Worm (Caenorhabditis elegans) whole organism, L3 larva: ENCODE data around the gene srr-7.

Experiments used
- R02D3.7 ChIP-seq: fragments of 150-350 bp; optimal IDR thresholded peaks from 2 replicates; lab custom pipeline; 2014; ENCODE audit warnings: missing biosample characterization, missing genetic modification characterization
- ZK546.5 ChIP-seq: sonication (generic microtip); optimal IDR thresholded peaks from 2 replicates; lab custom pipeline; 2017; ENCODE audit warnings: missing biosample characterization, missing genetic modification characterization
- aly-2 ChIP-seq: fragments of 150-350 bp; optimal IDR thresholded peaks from 2 replicates; lab custom pipeline; 2014; ENCODE audit warnings: missing biosample characterization, missing genetic modification characterization
- ama-1 ChIP-seq: fragments of 150-350 bp; optimal IDR thresholded peaks from 2 replicates; lab custom pipeline; 2018
- ceh-16 ChIP-seq: sonication (generic microtip); optimal IDR thresholded peaks from 2 replicates; lab custom pipeline; 2017; ENCODE audit warnings: missing biosample characterization, missing genetic modification characterization
- ceh-28 ChIP-seq: fragments of 150-350 bp; optimal IDR thresholded peaks from 2 replicates; lab custom pipeline; 2014; ENCODE audit warnings: missing biosample characterization, missing genetic modification reagents, missing genetic modification characterization
- ceh-82 ChIP-seq: fragments of 150-350 bp; optimal IDR thresholded peaks from 2 replicates; lab custom pipeline; 2014; ENCODE audit warnings: missing biosample characterization, missing genetic modification characterization
- egl-27 ChIP-seq: sonication (generic microtip); optimal IDR thresholded peaks from 4 replicates; lab custom pipeline; 2017; ENCODE audit warnings: missing biosample characterization, missing genetic modification reagents, missing genetic modification characterization
- egl-5 ChIP-seq: fragments of 150-350 bp; optimal IDR thresholded peaks from 2 replicates; lab custom pipeline; 2017; ENCODE audit warnings: missing biosample characterization, missing genetic modification reagents, missing genetic modification characterization, inconsistent platforms
- elt-2 ChIP-seq: sonication (generic microtip); optimal IDR thresholded peaks from 2 replicates; lab custom pipeline; 2016; ENCODE audit warnings: missing genetic modification reagents, mild to moderate bottlenecking, missing genetic modification characterization, missing compliant biosample characterization
- elt-3 ChIP-seq, 3 experiments: fragments of 150-350 bp in 1 of 3; sonication (generic microtip) in 2 of 3; optimal IDR thresholded peaks; 2 replicates in 2 of 3; 4 replicates in 1 of 3; lab custom pipeline; 2014 to 2017; ENCODE audit warnings: missing biosample characterization in 3 of 3, missing genetic modification characterization in 3 of 3
- eor-1 ChIP-seq, 2 experiments: fragments of 150-350 bp; optimal IDR thresholded peaks; 2 replicates each; lab custom pipeline; 2014 to 2018; ENCODE audit warnings: missing biosample characterization in 2 of 2, missing genetic modification characterization in 2 of 2
- fkh-10 ChIP-seq: sonication (generic microtip); optimal IDR thresholded peaks from 2 replicates; lab custom pipeline; 2017; ENCODE audit warnings: missing biosample characterization, missing genetic modification reagents, missing genetic modification characterization
- fkh-2 ChIP-seq: fragments of 150-350 bp; optimal IDR thresholded peaks from 2 replicates; lab custom pipeline; 2014; ENCODE audit warnings: missing biosample characterization, missing genetic modification reagents, missing genetic modification characterization
- fos-1 ChIP-seq: fragments of 150-350 bp; optimal IDR thresholded peaks from 2 replicates; lab custom pipeline; 2014; ENCODE audit warnings: missing biosample characterization, missing genetic modification characterization
- hmg-11 ChIP-seq: sonication (generic microtip); optimal IDR thresholded peaks from 2 replicates; lab custom pipeline; 2016; ENCODE audit warnings: missing genetic modification characterization, missing compliant biosample characterization
- jun-1 ChIP-seq: fragments of 150-350 bp; optimal IDR thresholded peaks from 2 replicates; lab custom pipeline; 2014; ENCODE audit warnings: missing biosample characterization, missing genetic modification reagents, missing genetic modification characterization
- lin-15B ChIP-seq: fragments of 150-350 bp; optimal IDR thresholded peaks from 2 replicates; lab custom pipeline; 2014; ENCODE audit warnings: missing biosample characterization, missing genetic modification characterization
- lin-39 ChIP-seq: fragments of 150-350 bp; optimal IDR thresholded peaks from 2 replicates; lab custom pipeline; 2018; ENCODE audit warnings: missing biosample characterization, missing genetic modification reagents, missing genetic modification characterization
- lsy-12 ChIP-seq: sonication (generic microtip); optimal IDR thresholded peaks from 2 replicates; lab custom pipeline; 2016; ENCODE audit warnings: mild to moderate bottlenecking, missing genetic modification characterization, missing compliant biosample characterization
- mdl-1 ChIP-seq: fragments of 150-350 bp; optimal IDR thresholded peaks from 2 replicates; lab custom pipeline; 2014; ENCODE audit warnings: missing biosample characterization, missing genetic modification characterization
- nfya-1 ChIP-seq: sonication (generic microtip); optimal IDR thresholded peaks from 2 replicates; lab custom pipeline; 2017; ENCODE audit warnings: missing genetic modification characterization, mild to moderate bottlenecking, missing compliant biosample characterization, antibody characterized with exemption, moderate library complexity; ENCODE audit not compliant: insufficient read depth
- nhr-11 ChIP-seq: fragments of 150-350 bp; optimal IDR thresholded peaks from 2 replicates; lab custom pipeline; 2014; ENCODE audit warnings: missing biosample characterization, missing genetic modification characterization
- nhr-12 ChIP-seq: fragments of 150-350 bp; optimal IDR thresholded peaks from 2 replicates; lab custom pipeline; 2014; ENCODE audit warnings: missing biosample characterization, missing genetic modification characterization
- nhr-23 ChIP-seq: fragments of 150-350 bp; optimal IDR thresholded peaks from 2 replicates; lab custom pipeline; 2014; ENCODE audit warnings: missing biosample characterization, missing genetic modification reagents, missing genetic modification characterization
- nhr-237 ChIP-seq: fragments of 150-350 bp; optimal IDR thresholded peaks from 2 replicates; lab custom pipeline; 2014; ENCODE audit warnings: missing biosample characterization, missing genetic modification characterization
- nhr-25 ChIP-seq: sonication (generic microtip); optimal IDR thresholded peaks from 2 replicates; lab custom pipeline; 2017; ENCODE audit warnings: missing biosample characterization, missing genetic modification characterization
- nhr-28 ChIP-seq: fragments of 150-350 bp; optimal IDR thresholded peaks from 2 replicates; lab custom pipeline; 2014; ENCODE audit warnings: missing biosample characterization, missing genetic modification characterization
- nhr-43 ChIP-seq: sonication (generic microtip); optimal IDR thresholded peaks from 2 replicates; lab custom pipeline; 2016; ENCODE audit warnings: mild to moderate bottlenecking, missing genetic modification characterization, missing compliant biosample characterization; ENCODE audit not compliant: poor library complexity, severe bottlenecking
- nhr-67 ChIP-seq: fragments of 150-350 bp; optimal IDR thresholded peaks from 2 replicates; lab custom pipeline; 2014; ENCODE audit warnings: missing biosample characterization, missing genetic modification characterization
- nhr-76 ChIP-seq: fragments of 150-350 bp; sonication (generic microtip); optimal IDR thresholded peaks from 5 replicates; lab custom pipeline; 2014; ENCODE audit warnings: missing biosample characterization, missing genetic modification characterization
- pha-4 ChIP-seq: fragments of 150-350 bp; optimal IDR thresholded peaks from 2 replicates; lab custom pipeline; 2014; ENCODE audit warnings: missing biosample characterization, missing genetic modification reagents, missing genetic modification characterization
- pqm-1 ChIP-seq: fragments of 150-350 bp; optimal IDR thresholded peaks from 2 replicates; lab custom pipeline; 2017; ENCODE audit warnings: missing biosample characterization, missing genetic modification characterization, inconsistent platforms
- sea-2 ChIP-seq: fragments of 150-350 bp; sonication (generic microtip); optimal IDR thresholded peaks from 4 replicates; lab custom pipeline; 2014; ENCODE audit warnings: missing biosample characterization, missing genetic modification reagents, missing genetic modification characterization
- skn-1 ChIP-seq: fragments of 150-350 bp; optimal IDR thresholded peaks from 2 replicates; lab custom pipeline; 2014; ENCODE audit warnings: missing biosample characterization, missing genetic modification characterization
- snpc-4 ChIP-seq: fragments of 150-350 bp; optimal IDR thresholded peaks from 2 replicates; lab custom pipeline; 2014; ENCODE audit warnings: missing biosample characterization, missing genetic modification characterization
- tbx-2 ChIP-seq: sonication (generic microtip); optimal IDR thresholded peaks from 2 replicates; lab custom pipeline; 2016; ENCODE audit warnings: mild to moderate bottlenecking, missing genetic modification characterization, missing compliant biosample characterization
- unc-39 ChIP-seq: sonication (generic microtip); optimal IDR thresholded peaks from 4 replicates; lab custom pipeline; 2017; ENCODE audit warnings: missing biosample characterization, missing genetic modification characterization
- unc-62 ChIP-seq: fragments of 150-350 bp; sonication (generic microtip); optimal IDR thresholded peaks from 4 replicates; lab custom pipeline; 2014; ENCODE audit warnings: missing biosample characterization, missing genetic modification reagents, missing genetic modification characterization
- zag-1 ChIP-seq: fragments of 150-350 bp; optimal IDR thresholded peaks from 2 replicates; lab custom pipeline; 2014; ENCODE audit warnings: missing biosample characterization, missing genetic modification characterization
- ztf-11 ChIP-seq: fragments of 150-350 bp; optimal IDR thresholded peaks from 2 replicates; lab custom pipeline; 2014; ENCODE audit warnings: missing biosample characterization, missing genetic modification characterization
- ztf-4 ChIP-seq: fragments of 150-350 bp; optimal IDR thresholded peaks from 2 replicates; lab custom pipeline; 2014; ENCODE audit warnings: missing biosample characterization, missing genetic modification characterization

srr-7 gene

DNA sequence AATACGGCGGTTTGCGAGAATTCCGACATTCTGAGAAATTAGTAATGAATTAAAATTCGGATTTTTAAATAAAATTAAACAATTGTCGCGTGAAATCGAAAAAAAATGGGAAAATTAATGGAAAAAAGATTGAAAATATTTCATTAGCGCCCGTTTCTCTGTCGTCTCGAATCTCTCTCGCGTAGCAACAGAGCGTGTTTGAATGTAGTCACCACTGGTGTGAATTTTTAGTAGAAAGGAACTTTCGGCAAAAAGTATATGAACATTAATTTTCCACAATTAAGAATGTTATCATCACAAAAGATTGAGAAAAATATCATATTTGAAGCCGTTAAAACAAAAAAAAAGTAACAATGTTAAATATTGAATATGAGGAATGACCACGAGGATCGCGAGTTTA is 8.7 kb downstream of the srr-7 start, which contains the start of gene aipl-1 (continued):
- TF ChIP-seq tbx-2 (no peak), eor-1 (tag; optimal IDR thresholded peaks at IDR 0.05; lab: Kevin White, UChicago) (no peak), ztf-4 (tag; lab: Kevin White, UChicago) (no peak), nhr-67 (tag; lab: Kevin White, UChicago) (no peak), fos-1 (no peak), sea-2 (no peak), ceh-28 (tag; lab: Kevin White, UChicago) (peak; percentile 42), mdl-1 (tag; lab: Kevin White, UChicago) (no peak), nhr-11 (no peak), egl-27 (tag; lab: Kevin White, UChicago) (no peak), nhr-28 (tag; lab: Kevin White, UChicago) (no peak)

DNA sequence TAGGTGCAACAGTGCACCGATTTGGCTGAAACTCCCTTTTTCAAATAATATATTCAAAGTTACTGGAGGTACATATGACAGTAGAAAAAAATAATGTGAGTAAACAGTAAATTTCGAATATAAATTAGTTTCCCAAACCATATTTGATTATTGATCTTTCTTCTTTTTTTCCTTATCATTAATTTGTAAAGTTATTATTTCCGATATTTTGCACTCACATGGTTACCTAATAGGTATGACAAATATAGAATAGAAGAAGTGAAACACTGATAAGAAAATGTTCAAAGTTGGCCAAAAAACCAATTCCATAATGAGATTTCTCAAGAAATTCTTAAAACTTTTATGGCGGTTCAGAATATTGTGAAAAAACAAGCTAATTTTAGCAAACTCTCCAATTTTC is 11.8 kb downstream of the srr-7 start:
- TF ChIP-seq nhr-25 (tag; lab: Kevin White, UChicago) (no peak), pha-4 (tag; lab: Kevin White, UChicago) (peak; percentile 60), pqm-1 (tag; lab: Kevin White, UChicago) (peak; percentile 53), elt-2 (tag; lab: Kevin White, UChicago) (peak; percentile 53)

DNA sequence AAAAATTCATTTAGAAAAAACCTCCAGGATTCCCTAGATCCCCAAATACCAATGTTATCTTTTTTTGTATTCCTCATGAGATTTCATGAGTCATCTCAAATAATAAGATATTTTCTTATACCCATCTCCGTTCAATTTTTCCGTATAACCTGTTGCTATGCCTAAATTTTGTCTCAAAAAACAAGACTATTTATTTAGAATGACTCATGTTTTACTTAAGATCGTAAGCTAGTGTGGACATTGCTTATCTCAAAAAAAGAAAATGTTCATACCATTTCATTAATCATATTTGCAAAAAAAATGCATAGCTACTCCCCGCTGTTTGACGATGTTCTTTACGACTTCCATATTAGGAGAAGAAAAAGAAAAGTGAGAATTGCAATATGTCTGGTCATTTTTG is 12.2 kb downstream of the srr-7 start, which contains the start of gene K08F9.3:
Gene K08F9.3 (plus strand): TSS at position 301 of the 400 bp plus-strand sequence.
- TF ChIP-seq fkh-10 (no peak), egl-5 (tag; lab: Kevin White, UChicago) (no peak), ceh-28 (tag; lab: Kevin White, UChicago) (no peak), nhr-43 (no peak), nhr-12 (tag; lab: Kevin White, UChicago) (no peak), skn-1 (no peak), unc-39 (tag; lab: Kevin White, UChicago) (no peak), lin-39 (tag; lab: Kevin White, UChicago) (no peak), fkh-2 (tag; lab: Kevin White, UChicago) (no peak), pqm-1 (tag; lab: Kevin White, UChicago) (no peak), nhr-237 (tag; lab: Kevin White, UChicago) (no peak), snpc-4 (tag; lab: Kevin White, UChicago) (no peak), pha-4 (tag; lab: Kevin White, UChicago) (no peak), ceh-82 (tag; lab: Kevin White, UChicago) (no peak), hmg-11 (no peak), unc-62 (GFP tag; lab: Kevin White, UChicago) (no peak), mdl-1 (tag; lab: Kevin White, UChicago) (no peak)

DNA sequence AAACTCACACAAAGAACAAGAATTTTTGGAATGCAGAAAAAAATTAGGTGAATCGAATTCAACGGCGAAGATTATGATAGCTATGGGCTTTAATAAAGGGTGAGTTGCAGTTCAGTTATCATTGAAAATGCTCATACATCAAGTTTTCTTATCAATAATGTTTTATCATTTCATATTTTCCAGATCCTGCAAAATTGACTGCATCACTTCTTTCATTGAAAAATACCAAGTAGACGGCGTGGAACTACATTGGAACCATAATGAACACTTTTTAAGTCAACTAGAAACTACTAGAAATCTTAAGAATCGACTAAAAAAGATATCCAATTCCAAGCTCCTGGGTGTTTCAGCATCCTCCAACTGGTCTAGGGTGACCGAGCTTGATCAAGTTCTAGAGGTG is 15.2 kb downstream of the srr-7 start, which contains the start of gene K08F9.1:
Gene K08F9.1 (minus strand): TSS at position 101 of the 400 bp plus-strand sequence.
- TF ChIP-seq nhr-12 (tag; lab: Kevin White, UChicago), result no peak
- TF ChIP-seq elt-3 (tag; optimal IDR thresholded peaks at IDR 0.05; lab: Kevin White, UChicago), result no peak
- TF ChIP-seq fkh-2 (tag; lab: Kevin White, UChicago), result no peak
- no peak for TF ChIP-seq nhr-76 (tag; lab: Kevin White, UChicago)
- TF ChIP-seq nhr-11, result no peak
- no peak for TF ChIP-seq snpc-4 (tag; lab: Kevin White, UChicago)
- no peak for TF ChIP-seq fkh-10
- no peak for TF ChIP-seq jun-1 (tag; lab: Kevin White, UChicago)

DNA sequence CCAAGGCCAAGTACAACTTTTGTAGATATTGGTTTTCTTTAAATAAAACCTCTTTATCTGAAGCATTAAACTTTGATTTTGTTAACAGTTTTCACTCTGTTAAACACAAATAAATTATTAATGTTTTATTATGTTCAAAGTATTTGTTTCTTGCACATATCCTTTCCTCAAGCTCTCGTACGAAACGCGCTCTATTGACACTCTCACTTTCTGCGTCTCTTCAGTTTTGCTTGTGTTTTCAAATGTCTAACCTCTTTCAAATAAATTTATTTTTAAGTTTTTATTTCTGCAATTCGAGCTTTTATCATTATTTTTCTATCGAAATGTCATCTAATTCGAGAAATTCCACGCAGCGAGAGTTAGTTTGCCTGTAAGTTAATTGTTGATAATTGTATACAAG is 15.7 kb downstream of the srr-7 start, which contains the start of gene K08F9.4:
Gene K08F9.4 (plus strand): TSS at position 222 of the 400 bp plus-strand sequence.
- peak; percentile 52 for TF ChIP-seq nhr-43
- no peak for TF ChIP-seq unc-62 (GFP tag; lab: Kevin White, UChicago)
- TF ChIP-seq nhr-25 (tag; lab: Kevin White, UChicago), result peak; percentile 49
- no peak for TF ChIP-seq egl-27 (tag; lab: Kevin White, UChicago)
- no peak for TF ChIP-seq ztf-11 (tag; lab: Kevin White, UChicago)
- TF ChIP-seq R02D3.7 (tag; lab: Kevin White, UChicago), result no peak
- no peak for TF ChIP-seq fkh-10
- TF ChIP-seq nhr-28 (tag; lab: Kevin White, UChicago), result no peak
- TF ChIP-seq nhr-237 (tag; lab: Kevin White, UChicago), result no peak
- TF ChIP-seq lsy-12 (tag; lab: Kevin White, UChicago), result no peak
- no peak for TF ChIP-seq ceh-82 (tag; lab: Kevin White, UChicago)
- TF ChIP-seq skn-1, result no peak
- TF ChIP-seq ZK546.5 (tag; lab: Kevin White, UChicago), result no peak
- peak; percentile 87 for TF ChIP-seq lin-15B
- TF ChIP-seq hmg-11, result peak; percentile 32
- no peak for TF ChIP-seq mdl-1 (tag; lab: Kevin White, UChicago)
- TF ChIP-seq fos-1, result no peak
- no peak for TF ChIP-seq ama-1 (lab: Kevin White, UChicago)
- no peak for TF ChIP-seq ceh-28 (tag; lab: Kevin White, UChicago)
- no peak for TF ChIP-seq nhr-11
- no peak for TF ChIP-seq tbx-2
- no peak for TF ChIP-seq zag-1 (tag; lab: Kevin White, UChicago)
- peak; percentile 7 for TF ChIP-seq elt-2 (tag; lab: Kevin White, UChicago)
- no peak for TF ChIP-seq nhr-12 (tag; lab: Kevin White, UChicago)
- no peak for TF ChIP-seq eor-1 (tag; optimal IDR thresholded peaks at IDR 0.05; lab: Kevin White, UChicago)
- TF ChIP-seq fkh-2 (tag; lab: Kevin White, UChicago), result no peak
- no peak for TF ChIP-seq ztf-4 (tag; lab: Kevin White, UChicago)
- peak; percentile 92 for TF ChIP-seq nhr-23
- no peak for TF ChIP-seq aly-2
- no peak for TF ChIP-seq elt-3 (tag; optimal IDR thresholded peaks at IDR 0.05; lab: Kevin White, UChicago)
- TF ChIP-seq ceh-16 (tag; lab: Kevin White, UChicago), result no peak
- TF ChIP-seq nfya-1 (tag; lab: Kevin White, UChicago), result peak; percentile 71
